Fruit fly (Drosophila melanogaster) S2 (cell line): ENCODE data around the gene CG32071.
"Not testable (repeated sequence)": the region's sequence is repeated elsewhere in the genome, so short reads cannot be mapped to it uniquely, and the experiment has no call there.

ENCODE experiments used
- CG8478 ChIP-seq: fragments of >200 bp; optimal IDR thresholded peaks from 2 replicates; lab custom pipeline; 2018
- CTCF ChIP-seq, 2 experiments: fragments of >200 bp; optimal IDR thresholded peaks; 2 replicates each; lab custom pipeline; 2018

The CG32071 gene

DNA sequence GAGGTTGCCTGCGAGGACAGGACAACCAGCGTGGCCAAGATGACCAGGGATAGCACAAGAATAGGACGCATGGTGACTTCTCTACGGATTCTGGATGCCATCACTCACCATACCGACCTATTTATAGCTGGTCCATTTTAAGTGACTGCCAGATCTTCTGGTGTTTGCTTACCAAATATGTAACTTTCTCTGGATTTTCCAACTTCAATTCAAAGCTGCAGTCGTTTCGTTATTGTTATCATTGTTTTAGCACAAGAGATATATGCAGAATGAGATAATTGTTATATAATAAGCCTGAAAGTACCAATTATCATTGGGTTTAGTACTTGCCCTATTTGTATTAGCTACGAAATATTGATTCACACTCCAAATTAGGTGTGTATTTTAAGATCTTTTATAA, at the start of gene CG32071:
Gene CG32071 (minus strand): TSS at position 101 of the 400 bp plus-strand sequence.
- TF ChIP-seq CG8478 (lab: Kevin White, UChicago) (no peak), CTCF (optimal IDR thresholded peaks at IDR 0.05; lab: Kevin White, UChicago) (no peak)

- TF ChIP-seq CTCF (optimal IDR thresholded peaks at IDR 0.05; lab: Kevin White, UChicago) (no peak), CG8478 (lab: Kevin White, UChicago) (no peak)
Measured at dm6 chr3L:11150735-11151287, 47.1 kb upstream of the CG32071 start, which contains the start of gene CG6216. TSS of gene CG6216 (minus strand) at chr3L:11150785.

DNA sequence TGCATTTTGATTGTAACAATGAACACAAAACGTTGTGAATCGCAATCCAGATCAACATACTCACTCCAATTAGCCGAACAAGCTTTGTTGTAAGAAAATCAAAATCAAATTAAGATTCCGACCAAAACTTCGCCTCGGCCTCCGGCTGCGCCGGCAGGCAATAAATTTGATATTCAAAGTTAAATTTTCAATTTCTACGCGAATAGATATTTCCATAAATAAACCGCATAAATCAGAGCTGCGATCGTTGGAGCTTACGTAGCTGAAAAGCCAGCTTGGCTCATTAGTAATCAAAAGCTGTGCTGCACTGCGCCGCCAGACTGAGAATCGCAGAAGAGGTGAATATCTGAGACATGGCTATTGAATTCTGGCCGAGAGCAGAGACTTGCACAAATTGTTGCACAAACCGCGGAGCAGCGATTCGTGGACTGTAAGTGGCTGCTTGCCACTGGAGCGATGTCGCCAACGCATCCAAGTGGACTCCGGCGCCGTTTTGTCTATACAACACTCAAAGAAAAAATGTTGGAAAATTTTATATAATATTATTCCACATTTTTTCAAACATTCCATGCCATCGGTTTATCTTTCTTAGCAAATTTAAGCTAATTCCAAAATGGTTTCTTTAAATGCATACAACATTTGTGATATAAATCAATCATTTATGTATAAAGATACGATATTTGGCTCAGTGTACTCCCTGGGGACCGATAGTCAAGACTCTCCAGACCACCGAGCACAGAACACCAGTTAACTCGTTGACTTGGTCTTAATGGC, 45.0 kb upstream of the CG32071 start:
- TF ChIP-seq CTCF (optimal IDR thresholded peaks at IDR 0.05; lab: Kevin White, UChicago) (no peak), CG8478 (lab: Kevin White, UChicago) (no peak)

DNA sequence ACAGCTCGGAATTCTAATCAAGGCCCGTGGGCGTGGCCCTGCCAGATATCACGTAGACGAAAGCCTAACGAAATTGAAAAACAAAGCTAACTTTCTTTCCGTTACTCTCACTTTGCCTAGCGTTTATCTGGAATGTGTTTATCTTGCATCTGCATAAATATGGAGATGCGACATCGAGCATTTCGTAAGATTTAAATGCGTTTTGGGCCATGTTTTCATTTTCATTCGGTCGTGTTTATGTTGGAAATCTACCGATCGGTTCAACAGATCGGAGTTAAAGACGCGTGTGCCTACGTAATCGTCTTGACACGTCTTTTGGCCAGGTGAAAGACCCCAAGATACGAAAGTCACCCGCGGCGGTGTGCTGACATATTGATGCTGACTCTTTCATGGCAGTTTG, 44.0 kb upstream of the CG32071 start:
- TF ChIP-seq CTCF (optimal IDR thresholded peaks at IDR 0.05; lab: Kevin White, UChicago) (no peak), CG8478 (lab: Kevin White, UChicago) (no peak)

DNA sequence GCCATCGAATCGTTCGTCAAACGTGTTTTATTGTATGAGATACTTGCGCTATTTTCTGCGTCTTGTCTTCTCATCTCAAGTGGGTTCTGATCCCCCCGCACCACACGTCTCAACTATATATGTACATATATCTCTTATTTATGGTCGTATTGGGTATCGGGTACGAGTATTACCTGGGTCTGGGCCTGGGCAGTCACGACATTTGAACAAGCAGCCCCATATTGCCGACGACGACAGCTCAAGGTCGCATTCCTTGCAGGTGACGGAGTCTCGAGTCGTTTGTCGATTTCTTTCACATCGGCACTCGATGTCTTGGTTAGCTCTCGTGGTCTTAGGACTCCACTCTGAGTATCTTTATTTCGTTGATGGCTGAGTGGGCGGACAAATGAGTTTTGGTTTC, 41.4 kb upstream of the CG32071 start:
- TF ChIP-seq CTCF (optimal IDR thresholded peaks at IDR 0.05; lab: Kevin White, UChicago) (no peak), CG8478 (lab: Kevin White, UChicago) (no peak)

DNA sequence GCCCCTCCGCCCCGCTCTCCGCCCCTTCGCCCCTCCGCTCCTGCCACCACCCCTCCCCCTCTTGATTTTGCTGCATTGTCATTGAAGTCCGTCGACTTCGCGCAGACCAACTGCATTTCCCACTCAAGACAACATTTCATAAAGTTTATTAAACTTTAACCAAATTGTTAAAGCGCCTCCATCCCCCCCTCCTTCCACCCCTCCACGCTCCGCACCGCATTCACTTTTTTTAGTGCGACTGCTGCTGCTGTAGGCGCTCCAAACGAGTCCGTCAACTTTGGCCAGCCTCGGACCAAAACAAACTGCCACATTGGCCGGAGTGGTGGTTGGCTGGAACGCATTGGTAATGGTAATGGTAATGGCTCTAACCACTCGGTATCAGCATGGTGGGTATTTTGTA, 35.2 kb upstream of the CG32071 start:
- no peak for TF ChIP-seq CTCF (optimal IDR thresholded peaks at IDR 0.05; lab: Kevin White, UChicago)
- no peak for TF ChIP-seq CG8478 (lab: Kevin White, UChicago)

- no peak for TF ChIP-seq CG8478 (lab: Kevin White, UChicago)
- no peak for TF ChIP-seq CTCF (optimal IDR thresholded peaks at IDR 0.05; lab: Kevin White, UChicago)
Measured at dm6 chr3L:11136349-11136748, 32.7 kb upstream of the CG32071 start.

dm6 chr3L:11135846-11136245, 32.2 kb upstream of the CG32071 start, which contains the start of gene IRSp53:
TSS of gene IRSp53 (plus strand) at chr3L:11136049.
- TF ChIP-seq CG8478 (lab: Kevin White, UChicago), result no peak
- no peak for TF ChIP-seq CTCF (optimal IDR thresholded peaks at IDR 0.05; lab: Kevin White, UChicago)

DNA sequence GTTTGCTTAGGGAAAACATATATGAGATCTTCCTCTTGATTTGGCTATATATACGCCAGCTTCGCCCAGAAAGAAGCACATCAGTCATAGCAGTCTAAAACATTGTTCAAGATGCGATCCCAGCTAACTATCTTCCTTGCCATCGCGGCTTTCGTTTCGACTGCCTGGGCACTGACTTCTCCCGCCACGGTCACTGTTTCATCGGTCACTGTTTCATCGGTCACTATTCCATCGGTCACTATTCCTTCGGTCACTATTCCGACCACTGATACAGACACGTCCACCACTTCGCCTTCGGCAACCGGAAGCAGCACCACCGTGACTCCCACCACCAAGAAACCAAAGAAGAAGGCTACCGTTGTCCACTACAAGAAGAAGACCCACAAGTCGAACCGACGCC, 31.2 kb upstream of the CG32071 start, which contains the start of gene CG14143:
Gene CG14143 (plus strand): TSS at position 102 of the 400 bp plus-strand sequence.
- TF ChIP-seq CG8478 (lab: Kevin White, UChicago); CTCF (optimal IDR thresholded peaks at IDR 0.05; lab: Kevin White, UChicago): not testable (repeated sequence)

dm6 chr3L:11132055-11132454, 28.4 kb upstream of the CG32071 start, which contains the start of gene CG32074:
TSS of gene CG32074 (minus strand) at chr3L:11132322.
- TF ChIP-seq CG8478 (lab: Kevin White, UChicago); CTCF (optimal IDR thresholded peaks at IDR 0.05; lab: Kevin White, UChicago): not testable (repeated sequence)

dm6 chr3L:11130535-11130934, 26.9 kb upstream of the CG32071 start, which contains the start of gene nol:
TSS of gene nol (plus strand) at chr3L:11130835.
- TF ChIP-seq CTCF (optimal IDR thresholded peaks at IDR 0.05; lab: Kevin White, UChicago) (no peak), CG8478 (lab: Kevin White, UChicago) (no peak)

DNA sequence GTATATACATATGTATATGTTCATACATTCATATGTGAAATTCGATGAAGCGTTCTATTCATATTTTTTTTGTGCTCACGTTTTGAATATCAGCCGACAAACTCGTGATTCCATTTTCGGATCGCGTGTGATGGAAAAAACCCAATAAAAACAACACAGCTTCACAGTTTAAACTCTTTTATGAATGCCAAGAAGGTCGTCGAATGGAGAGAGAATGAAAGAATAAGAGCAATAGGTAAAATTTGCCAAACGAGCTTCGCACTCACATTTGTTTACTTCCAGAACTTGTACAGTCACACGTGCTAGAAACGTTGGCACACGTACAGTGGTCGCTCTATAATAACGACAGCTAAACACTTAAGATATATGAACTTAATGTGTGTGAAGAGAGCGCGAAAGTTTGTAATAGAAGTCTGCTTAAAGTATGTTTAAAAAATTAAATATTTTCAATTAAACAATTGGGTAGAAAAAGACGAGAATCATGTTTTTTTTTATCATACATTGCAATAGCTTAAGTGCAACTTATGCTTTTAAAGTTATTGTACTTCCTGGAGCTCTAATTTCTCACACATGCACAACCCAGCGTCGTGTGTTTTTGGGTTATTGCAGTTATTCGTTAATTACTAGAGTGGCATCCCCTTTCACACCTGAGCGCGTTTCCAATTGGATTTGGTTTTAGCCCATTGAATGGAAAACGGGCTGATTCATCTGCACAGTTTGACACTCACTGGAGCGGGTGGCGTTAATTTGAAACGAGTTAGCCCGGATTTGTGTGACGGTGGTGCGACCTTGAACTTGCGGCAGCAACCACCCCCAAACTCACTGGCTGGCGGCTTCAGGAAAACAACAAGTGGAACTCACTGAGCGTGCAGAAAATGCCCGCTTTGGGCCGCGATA, 22.2 kb upstream of the CG32071 start:
- TF ChIP-seq CTCF (optimal IDR thresholded peaks at IDR 0.05; lab: Kevin White, UChicago) (no peak), CG8478 (lab: Kevin White, UChicago) (no peak)

- TF ChIP-seq CG8478 (lab: Kevin White, UChicago) (no peak), CTCF (optimal IDR thresholded peaks at IDR 0.05; lab: Kevin White, UChicago) (no peak)
Measured at dm6 chr3L:11124841-11125240, 21.2 kb upstream of the CG32071 start.

DNA sequence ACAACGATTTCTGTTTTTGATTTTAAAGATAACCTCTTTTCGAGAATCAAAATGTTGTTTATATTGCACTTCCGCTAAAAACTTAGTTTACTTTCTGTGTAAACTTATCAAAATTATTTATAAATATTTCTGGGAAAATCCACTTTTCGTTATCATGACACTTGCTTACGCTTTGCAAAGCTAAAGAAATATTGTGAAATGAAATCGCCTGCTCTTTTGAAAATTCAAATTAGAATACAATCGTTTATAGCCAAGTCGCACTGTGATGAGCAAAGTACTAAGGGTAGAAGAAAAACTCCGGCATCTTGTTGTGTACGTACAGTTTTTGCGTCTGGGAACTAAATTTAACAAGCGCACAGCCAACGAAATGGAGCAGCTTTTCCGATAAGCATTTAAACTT, 20.8 kb upstream of the CG32071 start:
- no peak for TF ChIP-seq CG8478 (lab: Kevin White, UChicago)
- TF ChIP-seq CTCF (optimal IDR thresholded peaks at IDR 0.05; lab: Kevin White, UChicago), result no peak
